Worm (Caenorhabditis elegans) whole organism, young adult: Measurements from ENCODE around the gene E02H9.13.

Experiments
- bed-1 ChIP-seq: fragments of 200-800 bp; sonication (Bioruptor generic); IDR thresholded peaks from 2 replicates; pipeline ENCODE4 v1.3.6; 2022; ENCODE audit warnings: missing genetic modification reagents, missing genetic modification characterization, missing compliant biosample characterization
- egl-44 ChIP-seq: fragments of 200-800 bp; sonication (Bioruptor generic); IDR thresholded peaks from 2 replicates; pipeline ENCODE4 v1.3.6; 2022; ENCODE audit warnings: missing genetic modification reagents, missing genetic modification characterization, missing compliant biosample characterization
- fkh-3 ChIP-seq: sonication (generic microtip); optimal IDR thresholded peaks from 2 replicates; lab custom pipeline; 2016; ENCODE audit warnings: mild to moderate bottlenecking, missing genetic modification characterization, missing compliant biosample characterization
- hlh-26 ChIP-seq: fragments of 200-800 bp; sonication (Bioruptor generic); conservative IDR thresholded peaks from 2 replicates; pipeline ENCODE4 v1.3.6; 2022; ENCODE audit warnings: missing genetic modification reagents, missing genetic modification characterization, missing compliant biosample characterization
- lag-1 ChIP-seq: fragments of 200-800 bp; sonication (Bioruptor generic); IDR thresholded peaks from 2 replicates; pipeline ENCODE4 v1.3.6; 2022; ENCODE audit warnings: missing genetic modification reagents, missing genetic modification characterization, missing compliant biosample characterization
- mcd-1 ChIP-seq: fragments of 200-800 bp; sonication (Bioruptor generic); IDR thresholded peaks from 2 replicates; pipeline ENCODE4 v1.3.6; 2022; ENCODE audit warnings: missing genetic modification reagents, missing genetic modification characterization, missing compliant biosample characterization
- pha-4 ChIP-seq: fragments of 150-350 bp; sonication (generic microtip); optimal IDR thresholded peaks from 2 replicates; lab custom pipeline; 2014; ENCODE audit warnings: missing biosample characterization, missing genetic modification reagents, missing genetic modification characterization
- rcor-1 ChIP-seq: fragments of 200-800 bp; sonication (Bioruptor generic); IDR thresholded peaks from 2 replicates; pipeline ENCODE4 v1.3.6; 2022; ENCODE audit warnings: missing genetic modification reagents, missing genetic modification characterization, missing compliant biosample characterization
- unc-62 ChIP-seq: fragments of 150-350 bp; optimal IDR thresholded peaks from 2 replicates; lab custom pipeline; 2014; ENCODE audit warnings: missing biosample characterization, missing genetic modification reagents, missing genetic modification characterization
- ztf-26 ChIP-seq: sonication (generic microtip); optimal IDR thresholded peaks from 2 replicates; lab custom pipeline; 2017; ENCODE audit warnings: missing genetic modification characterization, missing compliant biosample characterization
- ztf-28 ChIP-seq: fragments of 200-800 bp; sonication (Bioruptor generic); IDR thresholded peaks from 2 replicates; pipeline ENCODE4 v1.3.6; 2022; ENCODE audit warnings: missing genetic modification reagents, missing genetic modification characterization, missing compliant biosample characterization

DNA sequence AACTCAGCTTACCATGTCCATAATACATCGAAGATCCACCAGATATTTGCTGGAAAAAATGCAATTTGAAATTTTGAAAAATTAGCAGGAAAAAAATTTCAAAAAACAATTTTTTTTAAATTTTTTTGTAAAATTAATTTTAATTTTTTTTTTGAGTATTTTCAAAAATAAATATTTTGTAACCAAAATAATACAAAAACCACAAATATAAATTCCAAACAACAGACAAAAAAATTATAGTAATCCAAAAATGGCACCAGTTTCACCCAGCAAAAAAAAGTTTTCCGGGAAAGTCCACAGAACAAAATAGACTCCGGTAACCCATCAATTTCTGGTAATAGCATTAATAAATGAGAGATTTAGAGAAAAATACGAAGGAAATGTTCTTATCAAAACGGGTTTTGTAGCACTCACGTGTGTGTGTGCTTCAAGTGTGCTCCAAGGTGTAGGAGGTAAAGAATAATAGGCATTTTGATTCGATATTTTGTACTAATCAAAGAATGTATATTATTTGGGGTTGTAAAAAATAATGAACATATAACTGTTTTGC, 16.3 kb upstream of the E02H9.13 start, which contains the start of gene nhr-121:
- TF ChIP-seq bed-1 = no peak
- TF ChIP-seq pha-4 (tag; lab: Kevin White, UChicago) = no peak
- TF ChIP-seq mcd-1 (GFP tag; lab: Robert Waterston, UW) = no peak
- no peak for TF ChIP-seq rcor-1
- TF ChIP-seq hlh-26 = no peak
- no peak for TF ChIP-seq ztf-28 (GFP tag; lab: Robert Waterston, UW)
- no peak for TF ChIP-seq unc-62
- TF ChIP-seq ztf-26 (tag; lab: Kevin White, UChicago) = no peak
- no peak for TF ChIP-seq fkh-3 (tag; lab: Kevin White, UChicago)
- TF ChIP-seq egl-44 (GFP tag; lab: Robert Waterston, UW) = no peak
- no peak for TF ChIP-seq lag-1 (GFP tag; lab: Robert Waterston, UW)
